Fruit fly (Drosophila melanogaster) whole organism, embryonic: ENCODE data around the gene Bfc.

Source experiments
- ATbp ChIP-seq: fragments of 200-800 bp; sonication (Bioruptor generic); optimal IDR thresholded peaks from 2 replicates; lab custom pipeline; 2017; ENCODE audit warnings: missing biosample characterization, mild to moderate bottlenecking, missing genetic modification characterization, missing genetic modification reagents
- C15 ChIP-seq: fragments of 200-800 bp; sonication (Bioruptor generic); IDR thresholded peaks from 3 replicates; pipeline ENCODE4 v1.3.6; 2022; ENCODE audit warnings: missing biosample characterization, missing genetic modification characterization
- CG11247 ChIP-seq: fragments of 200-800 bp; sonication (Bioruptor generic); IDR thresholded peaks from 2 replicates; pipeline ENCODE4 v1.3.6; 2022; ENCODE audit warnings: missing biosample characterization, missing genetic modification characterization
- CG13287 ChIP-seq: fragments of 200-800 bp; sonication (Bioruptor generic); IDR thresholded peaks from 2 replicates; pipeline ENCODE4 v1.3.6; 2022; ENCODE audit warnings: missing biosample characterization, missing genetic modification characterization; ENCODE audit not compliant: partially characterized antibody
- CG13296 ChIP-seq: fragments of 200-800 bp; sonication (Bioruptor generic); optimal IDR thresholded peaks from 3 replicates; lab custom pipeline; 2018; ENCODE audit warnings: missing biosample characterization, mild to moderate bottlenecking, missing genetic modification characterization
- CG14667 ChIP-seq: fragments of 200-800 bp; sonication (Bioruptor generic); IDR thresholded peaks from 2 replicates; pipeline ENCODE4 v1.3.6; 2022; ENCODE audit warnings: missing biosample characterization, missing genetic modification characterization
- CG1792 ChIP-seq: fragments of 200-800 bp; sonication (Bioruptor generic); optimal IDR thresholded peaks from 2 replicates; lab custom pipeline; 2016; ENCODE audit warnings: missing biosample characterization, missing genetic modification characterization
- CG18011 ChIP-seq: fragments of 200-800 bp; sonication (Bioruptor generic); optimal IDR thresholded peaks from 2 replicates; lab custom pipeline; 2017; ENCODE audit warnings: missing biosample characterization, missing genetic modification characterization, mild to moderate bottlenecking, moderate library complexity, missing genotype
- CG18599 ChIP-seq: fragments of 200-800 bp; sonication (Bioruptor generic); optimal IDR thresholded peaks from 3 replicates; lab custom pipeline; 2017; ENCODE audit warnings: missing biosample characterization, missing genetic modification characterization, mild to moderate bottlenecking, moderate library complexity, missing genetic modification reagents
- CG2712 ChIP-seq: fragments of 200-800 bp; optimal IDR thresholded peaks from 3 replicates; lab custom pipeline; 2019; ENCODE audit warnings: missing biosample characterization, mild to moderate bottlenecking, missing genetic modification characterization, moderate library complexity
- CG3995 ChIP-seq: fragments of 200-800 bp; sonication (Bioruptor generic); optimal IDR thresholded peaks from 3 replicates; lab custom pipeline; 2016; ENCODE audit warnings: missing biosample characterization, missing genetic modification characterization
- CG6272 ChIP-seq: fragments of 200-800 bp; sonication (Bioruptor generic); IDR thresholded peaks from 2 replicates; pipeline ENCODE4 v1.3.6; 2022; ENCODE audit warnings: missing biosample characterization, missing genetic modification characterization
- CG6791 ChIP-seq: fragments of 200-800 bp; sonication (Bioruptor generic); IDR thresholded peaks from 3 replicates; pipeline ENCODE4 v1.3.6; 2022; ENCODE audit warnings: missing biosample characterization, missing genetic modification characterization; ENCODE audit not compliant: partially characterized antibody
- CG7963 ChIP-seq: fragments of 200-800 bp; sonication (Bioruptor generic); IDR thresholded peaks from 3 replicates; pipeline ENCODE4 v1.3.6; 2022; ENCODE audit warnings: missing biosample characterization, missing genetic modification characterization; ENCODE audit not compliant: partially characterized antibody
- CG8765 ChIP-seq: fragments of 200-800 bp; sonication (Bioruptor generic); IDR thresholded peaks from 2 replicates; pipeline ENCODE4 v1.3.6; 2022; ENCODE audit warnings: missing biosample characterization, missing genetic modification characterization
- CG9437 ChIP-seq: fragments of 200-800 bp; sonication (Bioruptor generic); optimal IDR thresholded peaks from 2 replicates; lab custom pipeline; 2018; ENCODE audit warnings: missing biosample characterization, mild to moderate bottlenecking, missing genetic modification characterization
- CTCF ChIP-seq: fragments of 200-800 bp; sonication (Bioruptor generic); optimal IDR thresholded peaks from 2 replicates; lab custom pipeline; 2017; ENCODE audit warnings: missing biosample characterization, mild to moderate bottlenecking, missing genetic modification characterization, moderate library complexity
- Dp ChIP-seq: fragments of 200-800 bp; sonication (Bioruptor generic); optimal IDR thresholded peaks from 2 replicates; lab custom pipeline; 2018; ENCODE audit warnings: missing biosample characterization, mild to moderate bottlenecking, missing genetic modification characterization, moderate library complexity
- Eip74EF ChIP-seq, 2 experiments: fragments of 200-800 bp in 1 of 2; fragments of >200 bp in 1 of 2; sonication (Bioruptor generic) in 1 of 2; optimal IDR thresholded peaks; 2 replicates each; lab custom pipeline; 2017 to 2019; ENCODE audit warnings: missing biosample characterization in 2 of 2, missing genetic modification characterization in 2 of 2, mild to moderate bottlenecking in 1 of 2, moderate library complexity in 1 of 2
- HmgD ChIP-seq: fragments of 200-800 bp; sonication (Bioruptor generic); optimal IDR thresholded peaks from 3 replicates; lab custom pipeline; 2016; ENCODE audit warnings: missing biosample characterization, missing genetic modification characterization
- HmgZ ChIP-seq: fragments of 200-800 bp; sonication (Bioruptor generic); optimal IDR thresholded peaks from 2 replicates; lab custom pipeline; 2018; ENCODE audit warnings: missing biosample characterization, mild to moderate bottlenecking, missing genetic modification characterization
- Jarid2 ChIP-seq: fragments of 200-800 bp; sonication (Bioruptor generic); optimal IDR thresholded peaks from 3 replicates; lab custom pipeline; 2017; ENCODE audit warnings: mild to moderate bottlenecking, missing biosample characterization, missing genetic modification reagents, missing genetic modification characterization
- Lhr ChIP-seq: fragments of 200-800 bp; sonication (Bioruptor generic); optimal IDR thresholded peaks from 3 replicates; lab custom pipeline; 2017; ENCODE audit warnings: mild to moderate bottlenecking, missing biosample characterization, missing genetic modification reagents, missing genetic modification characterization
- MBD-R2 ChIP-seq: fragments of 200-800 bp; sonication (Bioruptor generic); IDR thresholded peaks from 2 replicates; pipeline ENCODE4 v1.3.6; 2022; ENCODE audit warnings: missing biosample characterization, missing genetic modification characterization
- Myb ChIP-seq: fragments of 200-800 bp; sonication (Bioruptor generic); optimal IDR thresholded peaks from 2 replicates; lab custom pipeline; 2016; ENCODE audit warnings: missing biosample characterization, missing genetic modification characterization
- Neu2 ChIP-seq: fragments of 200-800 bp; sonication (Bioruptor generic); optimal IDR thresholded peaks from 3 replicates; lab custom pipeline; 2016; ENCODE audit warnings: missing biosample characterization, missing genetic modification characterization, borderline replicate concordance
- Ravus ChIP-seq: fragments of 200-800 bp; sonication (Bioruptor generic); IDR thresholded peaks from 2 replicates; pipeline ENCODE4 v1.3.6; 2022; ENCODE audit warnings: missing biosample characterization, missing genetic modification characterization
- Sry-β ChIP-seq: fragments of 200-800 bp; sonication (Bioruptor generic); optimal IDR thresholded peaks from 2 replicates; lab custom pipeline; 2018; ENCODE audit warnings: missing biosample characterization, mild to moderate bottlenecking, missing genetic modification characterization, moderate library complexity
- aop ChIP-seq: fragments of 200-800 bp; sonication (Bioruptor generic); IDR thresholded peaks from 2 replicates; pipeline ENCODE4 v1.3.6; 2022; ENCODE audit warnings: missing biosample characterization, missing genetic modification characterization
- dmrt99B ChIP-seq: fragments of 200-800 bp; sonication (Bioruptor generic); optimal IDR thresholded peaks from 2 replicates; lab custom pipeline; 2018; ENCODE audit warnings: missing biosample characterization, mild to moderate bottlenecking, missing genetic modification characterization, moderate library complexity
- fd102C ChIP-seq: fragments of 200-800 bp; sonication (Bioruptor generic); optimal IDR thresholded peaks from 2 replicates; lab custom pipeline; 2018; ENCODE audit warnings: missing biosample characterization, mild to moderate bottlenecking, missing genetic modification characterization, moderate library complexity
- ftz-f1 ChIP-seq: fragments of 200-800 bp; sonication (Bioruptor generic); optimal IDR thresholded peaks from 2 replicates; lab custom pipeline; 2016; ENCODE audit warnings: missing biosample characterization, missing genetic modification characterization
- gcm ChIP-seq: fragments of 200-800 bp; sonication (Bioruptor generic); optimal IDR thresholded peaks from 2 replicates; lab custom pipeline; 2019; ENCODE audit warnings: missing biosample characterization, mild to moderate bottlenecking, missing genetic modification characterization, moderate library complexity
- gt ChIP-seq: fragments of 200-800 bp; sonication (Bioruptor generic); IDR thresholded peaks from 2 replicates; pipeline ENCODE4 v1.3.6; 2022; ENCODE audit warnings: missing biosample characterization, missing genetic modification characterization
- hb ChIP-seq: fragments of 200-800 bp; sonication (Bioruptor generic); IDR thresholded peaks from 3 replicates; pipeline ENCODE4 v1.3.6; 2022; ENCODE audit warnings: missing biosample characterization, missing genetic modification characterization; ENCODE audit not compliant: partially characterized antibody
- insv ChIP-seq, 2 experiments: fragments of 200-800 bp; sonication (Bioruptor generic); optimal IDR thresholded peaks; 3 replicates each; lab custom pipeline; 2016 to 2018; ENCODE audit warnings: missing biosample characterization in 2 of 2, missing genetic modification characterization in 2 of 2
- lbe ChIP-seq: fragments of 200-800 bp; sonication (Bioruptor generic); optimal IDR thresholded peaks from 2 replicates; lab custom pipeline; 2016; ENCODE audit warnings: missing biosample characterization, mild to moderate bottlenecking, missing genetic modification characterization
- lmd ChIP-seq: fragments of 200-800 bp; sonication (Bioruptor generic); IDR thresholded peaks from 2 replicates; pipeline ENCODE4 v1.3.6; 2022; ENCODE audit warnings: missing biosample characterization, missing genetic modification characterization
- nmo ChIP-seq: fragments of 200-800 bp; sonication (Bioruptor generic); optimal IDR thresholded peaks from 2 replicates; lab custom pipeline; 2018; ENCODE audit warnings: missing biosample characterization, mild to moderate bottlenecking, missing genetic modification characterization, moderate library complexity
- pita ChIP-seq: fragments of 200-800 bp; sonication (Bioruptor generic); optimal IDR thresholded peaks from 2 replicates; lab custom pipeline; 2017; ENCODE audit warnings: missing biosample characterization, mild to moderate bottlenecking, missing genetic modification characterization
- sd ChIP-seq: fragments of 200-800 bp; sonication (Bioruptor generic); optimal IDR thresholded peaks from 3 replicates; lab custom pipeline; 2018; ENCODE audit warnings: missing biosample characterization, mild to moderate bottlenecking, missing genetic modification characterization, moderate library complexity
- so ChIP-seq: fragments of 200-800 bp; sonication (Bioruptor generic); IDR thresholded peaks from 3 replicates; pipeline ENCODE4 v1.3.6; 2022; ENCODE audit warnings: missing biosample characterization, missing genetic modification characterization
- stwl ChIP-seq: fragments of 200-800 bp; sonication (Bioruptor generic); optimal IDR thresholded peaks from 3 replicates; lab custom pipeline; 2018; ENCODE audit warnings: missing biosample characterization, mild to moderate bottlenecking, missing genetic modification characterization, moderate library complexity
- unpg ChIP-seq: fragments of 200-800 bp; sonication (Bioruptor generic); optimal IDR thresholded peaks from 3 replicates; lab custom pipeline; 2018; ENCODE audit warnings: missing biosample characterization, mild to moderate bottlenecking, missing genetic modification characterization, moderate library complexity
- zfh2 ChIP-seq: fragments of 200-800 bp; sonication (Bioruptor generic); optimal IDR thresholded peaks from 2 replicates; lab custom pipeline; 2016; ENCODE audit warnings: missing biosample characterization, missing genetic modification characterization

Gene Bfc

dm6 chr3L:1204674-1205547, 45.6 kb upstream of the Bfc start, which contains the start of gene CG9119 (continued):
- TF ChIP-seq so (GFP tag; lab: Robert Waterston, UW) = no peak
- TF ChIP-seq, all 482 proteins: peak for 292

- TF ChIP-seq CG18599 (GFP tag; lab: Kevin White, UChicago) (no peak), unpg (GFP tag; lab: Kevin White, UChicago) (no peak), Dp (GFP tag; lab: Kevin White, UChicago) (peak; percentile 59), CG18011 (peak; percentile 99), lbe (GFP tag; lab: Kevin White, UChicago) (no peak), MBD-R2 (peak; percentile 27; the same call in 1 of the 2 replicates), lmd (GFP tag; lab: Robert Waterston, UW) (no peak), hb (GFP tag; lab: Robert Waterston, UW) (no peak), Neu2 (GFP tag; lab: Kevin White, UChicago) (peak; percentile 64), CG2712 (tag; lab: Kevin White, UChicago) (peak; percentile 9), fd102C (no peak), nmo (GFP tag; lab: Kevin White, UChicago) (peak; percentile 6), CG8765 (GFP tag; lab: Robert Waterston, UW) (no peak), gt (GFP tag; lab: Robert Waterston, UW) (no peak), zfh2 (GFP tag; lab: Kevin White, UChicago) (no peak), ftz-f1 (GFP tag; lab: Kevin White, UChicago) (peak; percentile 33), dmrt99B (tag; lab: Kevin White, UChicago) (no peak), CG11247 (GFP tag; lab: Robert Waterston, UW) (no peak), HmgD (peak; percentile 79), C15 (no peak), sd (tag; lab: Kevin White, UChicago) (peak; percentile 30), insv (GFP tag; optimal IDR thresholded peaks at IDR 0.05; lab: Kevin White, UChicago) (no peak), CTCF (GFP tag; lab: Kevin White, UChicago) (peak; percentile 13), pita (GFP tag; lab: Kevin White, UChicago) (no peak), CG13287 (GFP tag; lab: Robert Waterston, UW) (0 out of 2 replicates have a peak, but pooled peaks have one; percentile 12), CG13296 (GFP tag; lab: Kevin White, UChicago) (no peak), aop (no peak), Jarid2 (peak; percentile 4), Eip74EF (GFP tag; optimal IDR thresholded peaks at IDR 0.05; lab: Kevin White, UChicago) (no peak), stwl (tag; lab: Kevin White, UChicago) (peak; percentile 66), Lhr (peak; percentile 37), CG6791 (GFP tag; lab: Robert Waterston, UW) (0 out of 3 replicates have a peak, but pooled peaks have one; percentile 18), CG1792 (GFP tag; lab: Kevin White, UChicago) (no peak), CG3995 (GFP tag; lab: Kevin White, UChicago) (no peak), CG14667 (no peak), Ravus (GFP tag; lab: Robert Waterston, UW) (no peak), gcm (GFP tag; lab: Kevin White, UChicago) (no peak), CG9437 (GFP tag; lab: Kevin White, UChicago) (no peak), CG6272 (GFP tag; lab: Robert Waterston, UW) (peak; percentile 16; the same call in 1 of the 2 replicates), Sry-β (GFP tag; lab: Kevin White, UChicago) (no peak), Myb (GFP tag; lab: Kevin White, UChicago) (peak; percentile 43), HmgZ (peak; percentile 80), ATbp (GFP tag; lab: Kevin White, UChicago) (no peak), CG7963 (no peak)
These were observed 43.6 kb upstream of the Bfc start, which contains the start of gene LysB for dm6 chr3L:1206682-1207421. LysB (plus strand) TSS chr3L:1207371.
